Worm (Caenorhabditis elegans) whole organism, late embryonic: ENCODE results near the gene dpy-20.

Source experiments
- T23F11.4 ChIP-seq: fragments of 200-800 bp; sonication (Bioruptor generic); optimal IDR thresholded peaks from 2 replicates; lab custom pipeline; 2018; ENCODE audit warnings: mild to moderate bottlenecking, missing genetic modification characterization, missing compliant biosample characterization
- ceh-18 ChIP-seq: sonication (generic microtip); optimal IDR thresholded peaks from 2 replicates; lab custom pipeline; 2016; ENCODE audit warnings: missing genetic modification characterization, missing compliant biosample characterization
- ceh-22 ChIP-seq: sonication (generic microtip); optimal IDR thresholded peaks from 2 replicates; lab custom pipeline; 2017; ENCODE audit warnings: missing biosample characterization, missing genetic modification characterization
- dmd-4 ChIP-seq: sonication (generic microtip); optimal IDR thresholded peaks from 2 replicates; lab custom pipeline; 2016; ENCODE audit warnings: borderline replicate concordance, missing genetic modification characterization, missing compliant biosample characterization
- fax-1 ChIP-seq: sonication (generic microtip); optimal IDR thresholded peaks from 2 replicates; lab custom pipeline; 2016; ENCODE audit warnings: missing genotype, missing genetic modification characterization, missing compliant biosample characterization
- hlh-30 ChIP-seq: sonication (generic microtip); optimal IDR thresholded peaks from 2 replicates; lab custom pipeline; 2017; ENCODE audit warnings: antibody characterized with exemption, missing genetic modification characterization, missing compliant biosample characterization; ENCODE audit not compliant: insufficient read depth
- lim-6 ChIP-seq: sonication (generic microtip); optimal IDR thresholded peaks from 2 replicates; lab custom pipeline; 2016; ENCODE audit warnings: missing genetic modification characterization, missing compliant biosample characterization
- npax-4 ChIP-seq: sonication (generic microtip); optimal IDR thresholded peaks from 2 replicates; lab custom pipeline; 2016; ENCODE audit warnings: missing genetic modification characterization, missing compliant biosample characterization
- ref-2 ChIP-seq: sonication (generic microtip); optimal IDR thresholded peaks from 2 replicates; lab custom pipeline; 2016; ENCODE audit warnings: missing genetic modification characterization, missing compliant biosample characterization
- rnt-1 ChIP-seq: sonication (generic microtip); optimal IDR thresholded peaks from 2 replicates; lab custom pipeline; 2016; ENCODE audit warnings: missing genetic modification characterization, missing compliant biosample characterization
- sox-4 ChIP-seq: sonication (generic microtip); optimal IDR thresholded peaks from 2 replicates; lab custom pipeline; 2017; ENCODE audit warnings: mild to moderate bottlenecking, missing genetic modification characterization, inconsistent platforms, missing compliant biosample characterization

- TF ChIP-seq ceh-18 (tag; lab: Kevin White, UChicago) (no peak), sox-4 (tag; lab: Kevin White, UChicago) (no peak), rnt-1 (tag; lab: Kevin White, UChicago) (no peak), ref-2 (tag; lab: Kevin White, UChicago) (no peak), hlh-30 (tag; lab: Kevin White, UChicago) (no peak), npax-4 (tag; lab: Kevin White, UChicago) (no peak), T23F11.4 (GFP tag; lab: Kevin White, UChicago) (no peak), lim-6 (no peak), fax-1 (no peak), dmd-4 (tag; lab: Kevin White, UChicago) (no peak), ceh-22 (tag; lab: Kevin White, UChicago) (no peak)
Observed at ce11 chrIV:11714739-11715138, 14.1 kb upstream of the dpy-20 start, which contains the start of gene magi-1.
